Worm (Caenorhabditis elegans) whole organism, young adult: Measurements from ENCODE around the gene srj-18.
A peak's percentile ranks its signal among the peaks of the same experiment; 100 is the strongest.

Experiments
- B0261.1 ChIP-seq: sonication (generic microtip); optimal IDR thresholded peaks from 2 replicates; lab custom pipeline; 2016; ENCODE audit warnings: mild to moderate bottlenecking, missing genetic modification characterization, moderate library complexity, missing compliant biosample characterization
- D2030.7 ChIP-seq: fragments of 200-800 bp; sonication (Bioruptor generic); IDR thresholded peaks from 2 replicates; pipeline ENCODE4 v1.3.6; 2022; ENCODE audit warnings: missing genetic modification reagents, missing genetic modification characterization, missing compliant biosample characterization
- F22D6.2 ChIP-seq: sonication (generic microtip); optimal IDR thresholded peaks from 2 replicates; lab custom pipeline; 2016; ENCODE audit warnings: mild to moderate bottlenecking, missing genetic modification characterization, missing compliant biosample characterization
- F37B4.10 ChIP-seq: fragments of 200-800 bp; sonication (Bioruptor generic); IDR thresholded peaks from 2 replicates; pipeline ENCODE4 v1.3.6; 2022; ENCODE audit warnings: missing genetic modification characterization, missing compliant biosample characterization
- F39B2.1 ChIP-seq: fragments of 200-800 bp; sonication (Bioruptor generic); IDR thresholded peaks from 2 replicates; pipeline ENCODE4 v1.3.6; 2022; ENCODE audit warnings: missing genetic modification reagents, missing genetic modification characterization, missing compliant biosample characterization
- T07F8.4 ChIP-seq: sonication (generic microtip); optimal IDR thresholded peaks from 2 replicates; lab custom pipeline; 2016; ENCODE audit warnings: mild to moderate bottlenecking, missing genetic modification characterization, moderate library complexity, missing compliant biosample characterization
- aptf-3 ChIP-seq: fragments of 200-800 bp; sonication (Bioruptor generic); IDR thresholded peaks from 2 replicates; pipeline ENCODE4 v1.3.6; 2022; ENCODE audit warnings: missing genetic modification characterization, missing compliant biosample characterization
- attf-6 ChIP-seq: fragments of 200-800 bp; sonication (Bioruptor generic); IDR thresholded peaks from 2 replicates; pipeline ENCODE4 v1.3.6; 2022; ENCODE audit warnings: missing genetic modification reagents, missing genetic modification characterization, missing compliant biosample characterization
- ceh-100 ChIP-seq: fragments of 200-800 bp; sonication (Bioruptor generic); IDR thresholded peaks from 2 replicates; pipeline ENCODE4 v1.3.6; 2022; ENCODE audit warnings: missing genetic modification reagents, missing genetic modification characterization, missing compliant biosample characterization
- dox-1 ChIP-seq: fragments of 200-800 bp; sonication (Bioruptor generic); IDR thresholded peaks from 2 replicates; pipeline ENCODE4 v1.3.6; 2022; ENCODE audit warnings: missing genetic modification reagents, missing genetic modification characterization, missing compliant biosample characterization
- egrh-3 ChIP-seq: fragments of 200-800 bp; sonication (Bioruptor generic); IDR thresholded peaks from 2 replicates; pipeline ENCODE4 v1.3.6; 2022; ENCODE audit warnings: missing genetic modification reagents, missing genetic modification characterization, missing compliant biosample characterization
- fkh-3 ChIP-seq: sonication (generic microtip); optimal IDR thresholded peaks from 2 replicates; lab custom pipeline; 2016; ENCODE audit warnings: mild to moderate bottlenecking, missing genetic modification characterization, missing compliant biosample characterization
- gei-17 ChIP-seq: fragments of 200-800 bp; sonication (Bioruptor generic); optimal IDR thresholded peaks from 2 replicates; lab custom pipeline; 2018; ENCODE audit warnings: mild to moderate bottlenecking, missing genetic modification characterization, missing compliant biosample characterization
- hlh-26 ChIP-seq: fragments of 200-800 bp; sonication (Bioruptor generic); conservative IDR thresholded peaks from 2 replicates; pipeline ENCODE4 v1.3.6; 2022; ENCODE audit warnings: missing genetic modification reagents, missing genetic modification characterization, missing compliant biosample characterization
- lin-26 ChIP-seq: fragments of 200-800 bp; sonication (Bioruptor generic); IDR thresholded peaks from 2 replicates; pipeline ENCODE4 v1.3.6; 2022; ENCODE audit warnings: missing genetic modification reagents, missing genetic modification characterization, missing compliant biosample characterization
- lin-35 ChIP-seq, 3 experiments: fragments of 150-350 bp in 2 of 3; sonication (generic microtip) in 1 of 3; optimal IDR thresholded peaks; 2 replicates each; lab custom pipeline; 2014 to 2018; ENCODE audit warnings: missing biosample characterization in 3 of 3, missing genetic modification characterization in 3 of 3, missing genetic modification reagents in 3 of 3
- mcd-1 ChIP-seq: fragments of 200-800 bp; sonication (Bioruptor generic); IDR thresholded peaks from 2 replicates; pipeline ENCODE4 v1.3.6; 2022; ENCODE audit warnings: missing genetic modification reagents, missing genetic modification characterization, missing compliant biosample characterization
- mxl-1 ChIP-seq: sonication (generic microtip); optimal IDR thresholded peaks from 2 replicates; lab custom pipeline; 2016; ENCODE audit warnings: missing genetic modification characterization, missing compliant biosample characterization
- nfyb-1 ChIP-seq: fragments of 200-800 bp; sonication (Bioruptor generic); IDR thresholded peaks from 2 replicates; pipeline ENCODE4 v1.3.6; 2022; ENCODE audit warnings: missing genetic modification reagents, missing genetic modification characterization, missing compliant biosample characterization
- pbrm-1 ChIP-seq: fragments of 200-800 bp; sonication (Bioruptor generic); IDR thresholded peaks from 2 replicates; pipeline ENCODE4 v1.3.6; 2022; ENCODE audit warnings: missing genetic modification reagents, missing genetic modification characterization, missing compliant biosample characterization
- rcor-1 ChIP-seq: fragments of 200-800 bp; sonication (Bioruptor generic); IDR thresholded peaks from 2 replicates; pipeline ENCODE4 v1.3.6; 2022; ENCODE audit warnings: missing genetic modification reagents, missing genetic modification characterization, missing compliant biosample characterization
- repo-1 ChIP-seq: sonication (generic microtip); optimal IDR thresholded peaks from 2 replicates; lab custom pipeline; 2017; ENCODE audit warnings: mild to moderate bottlenecking, missing genetic modification characterization, missing compliant biosample characterization
- rpc-1 ChIP-seq, 2 experiments: fragments of 150-350 bp in 1 of 2; sonication (generic microtip) in 1 of 2; optimal IDR thresholded peaks; 2 replicates each; lab custom pipeline; 2014 to 2018; ENCODE audit warnings: missing biosample characterization in 1 of 2, missing genetic modification characterization in 1 of 2, missing genetic modification reagents in 1 of 2, missing genotype in 1 of 2
- snpc-1.1 ChIP-seq: sonication (generic microtip); optimal IDR thresholded peaks from 2 replicates; lab custom pipeline; 2017; ENCODE audit warnings: missing genetic modification characterization, mild to moderate bottlenecking, missing compliant biosample characterization, antibody characterized with exemption, moderate library complexity, missing genotype, missing genetic modification reagents; ENCODE audit not compliant: insufficient read depth
- snpc-4 ChIP-seq, 5 experiments: fragments of 150-350 bp in 1 of 5; sonication (generic microtip) in 4 of 5; optimal IDR thresholded peaks; 2 replicates each; lab custom pipeline; 2014 to 2018; ENCODE audit warnings: missing genetic modification characterization in 5 of 5, missing biosample characterization in 3 of 5, antibody characterized with exemption in 2 of 5, mild to moderate bottlenecking in 2 of 5, missing compliant biosample characterization in 2 of 5, missing genotype in 2 of 5, moderate library complexity in 2 of 5, missing genetic modification reagents in 1 of 5
- somi-1 ChIP-seq: fragments of 200-800 bp; sonication (Bioruptor generic); optimal IDR thresholded peaks from 2 replicates; lab custom pipeline; 2018; ENCODE audit warnings: mild to moderate bottlenecking, missing genetic modification characterization, missing compliant biosample characterization
- zfh-2 ChIP-seq: fragments of 200-800 bp; sonication (Bioruptor generic); conservative IDR thresholded peaks from 2 replicates; pipeline ENCODE4 v1.3.6; 2022; ENCODE audit warnings: missing genetic modification reagents, missing genetic modification characterization, missing compliant biosample characterization
- ztf-18 ChIP-seq: sonication (generic microtip); optimal IDR thresholded peaks from 2 replicates; lab custom pipeline; 2016; ENCODE audit warnings: missing genotype, mild to moderate bottlenecking, missing genetic modification characterization, missing compliant biosample characterization
- ztf-25 ChIP-seq: fragments of 200-800 bp; sonication (Bioruptor generic); IDR thresholded peaks from 2 replicates; pipeline ENCODE4 v1.3.6; 2022; ENCODE audit warnings: missing genetic modification reagents, missing genetic modification characterization, missing compliant biosample characterization
- ztf-26 ChIP-seq: sonication (generic microtip); optimal IDR thresholded peaks from 2 replicates; lab custom pipeline; 2017; ENCODE audit warnings: missing genetic modification characterization, missing compliant biosample characterization

srj-18 gene

ce11 chrV:2753007-2753406 lies 21.1 kb upstream of the srj-18 start, which contains the start of gene srx-26:
Gene srx-26 (minus strand): TSS chrV:2753107.
- TF ChIP-seq pbrm-1 (GFP tag; lab: Robert Waterston, UW): no peak
- TF ChIP-seq mxl-1: no peak
- TF ChIP-seq lin-26 (GFP tag; lab: Robert Waterston, UW): no peak
- TF ChIP-seq lin-35 (GFP tag; optimal IDR thresholded peaks at IDR 0.05; lab: Kevin White, UChicago): no peak
- no peak for TF ChIP-seq repo-1 (tag; lab: Kevin White, UChicago)
- TF ChIP-seq rcor-1: no peak
- no peak for TF ChIP-seq T07F8.4 (tag; lab: Kevin White, UChicago)
- no peak for TF ChIP-seq somi-1 (GFP tag; lab: Kevin White, UChicago)
- no peak for TF ChIP-seq F39B2.1 (GFP tag; lab: Robert Waterston, UW)
- no peak for TF ChIP-seq aptf-3 (GFP tag; lab: Robert Waterston, UW)
- TF ChIP-seq, all 124 proteins: peak for 0

ce11 chrV:2757226-2757893 lies 16.8 kb upstream of the srj-18 start, which contains the start of gene srx-28:
Gene srx-28 (minus strand): TSS chrV:2757276.
- TF ChIP-seq egrh-3 (GFP tag; lab: Robert Waterston, UW): peak; percentile 33; the same call in 1 of the 2 replicates
- no peak for TF ChIP-seq D2030.7
- TF ChIP-seq snpc-4 (GFP tag; optimal IDR thresholded peaks at IDR 0.05; lab: Kevin White, UChicago): no peak
- TF ChIP-seq snpc-4 (tag; optimal IDR thresholded peaks at IDR 0.05; lab: Kevin White, UChicago): peak in 2 of 4 experiments; percentile 75 to 87
- peak; percentile 43; the same call in 1 of the 2 replicates for TF ChIP-seq mcd-1
- peak; percentile 29 for TF ChIP-seq rpc-1 (optimal IDR thresholded peaks at IDR 0.05; lab: Kevin White, UChicago)
- TF ChIP-seq rpc-1 (tag; optimal IDR thresholded peaks at IDR 0.05; lab: Kevin White, UChicago): no peak
- no peak for TF ChIP-seq hlh-26
- TF ChIP-seq snpc-1.1 (tag; lab: Kevin White, UChicago): peak; percentile 68
- 0 out of 2 replicates have a peak, but pooled peaks have one; percentile 38 for TF ChIP-seq ztf-25 (GFP tag; lab: Robert Waterston, UW)
- peak; percentile 26; the same call in 1 of the 2 replicates for TF ChIP-seq nfyb-1 (GFP tag; lab: Robert Waterston, UW)
- no peak for TF ChIP-seq attf-6
- 0 out of 2 replicates have a peak, but pooled peaks have one; percentile 84 for TF ChIP-seq F37B4.10 (GFP tag; lab: Robert Waterston, UW)
- peak; percentile 6 for TF ChIP-seq B0261.1
- peak; percentile 47; the same call in 1 of the 2 replicates for TF ChIP-seq dox-1 (GFP tag; lab: Robert Waterston, UW)
- peak; percentile 14 for TF ChIP-seq fkh-3 (tag; lab: Kevin White, UChicago)

- TF ChIP-seq ztf-26 (tag; lab: Kevin White, UChicago): no peak
- TF ChIP-seq zfh-2 (GFP tag; lab: Robert Waterston, UW): peak; percentile 75
- TF ChIP-seq egrh-3 (GFP tag; lab: Robert Waterston, UW): peak; percentile 28; the same call in 1 of the 2 replicates
Measured at ce11 chrV:2758437-2758836, 15.7 kb upstream of the srj-18 start.

- TF ChIP-seq gei-17 (GFP tag; lab: Kevin White, UChicago) (no peak), ztf-18 (tag; lab: Kevin White, UChicago) (no peak), ceh-100 (GFP tag; lab: Robert Waterston, UW) (no peak), F22D6.2 (tag; lab: Kevin White, UChicago) (no peak)
Measured at ce11 chrV:2759456-2759855, 14.7 kb upstream of the srj-18 start, which contains the start of gene srg-58. Gene srg-58 (minus strand): TSS chrV:2759556.
